Fruit fly (Drosophila melanogaster): Measurements from ENCODE around the gene CG15024.

Gene CG15024

dm6 chr3L:4494603-4495002 is 31.0 kb upstream of the CG15024 start:
- no peak for TF ChIP-seq Hr96 (GFP tag; optimal IDR thresholded peaks at IDR 0.05)
- no peak for TF ChIP-seq CG12768 (GFP tag; optimal IDR thresholded peaks at IDR 0.05)
- no peak for TF ChIP-seq CG1620 (GFP tag; optimal IDR thresholded peaks at IDR 0.05)
- TF ChIP-seq Clk (GFP tag; optimal IDR thresholded peaks at IDR 0.05): no peak
- no peak for TF ChIP-seq pad (GFP tag; optimal IDR thresholded peaks at IDR 0.05)
- no peak for TF ChIP-seq Crg-1 (GFP tag; optimal IDR thresholded peaks at IDR 0.05)
- no peak for TF ChIP-seq CG14711 (tag; optimal IDR thresholded peaks at IDR 0.05)
- TF ChIP-seq toe (GFP tag; optimal IDR thresholded peaks at IDR 0.05): no peak
- TF ChIP-seq cic (GFP tag; optimal IDR thresholded peaks at IDR 0.05): no peak

DNA sequence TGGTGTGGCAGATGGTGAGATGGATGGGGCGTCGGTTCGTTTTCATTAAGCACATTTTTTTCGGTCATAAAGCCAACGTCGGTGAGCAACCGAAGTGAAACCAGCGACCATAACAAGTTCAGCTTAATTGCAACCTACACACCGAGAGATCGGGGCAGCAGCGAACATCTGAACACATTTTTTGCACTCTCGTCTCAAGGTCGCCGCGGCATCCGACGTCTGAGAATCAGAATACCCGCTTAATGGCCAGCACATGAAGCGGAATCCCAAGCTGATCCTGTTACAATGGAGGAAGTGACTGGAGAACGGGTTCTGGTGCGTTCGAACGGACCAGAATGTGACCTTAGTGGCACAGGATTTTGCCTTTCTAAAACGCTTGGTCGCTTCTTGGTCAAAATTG is 30.0 kb upstream of the CG15024 start:
- TF ChIP-seq CG5204 (GFP tag; optimal IDR thresholded peaks at IDR 0.05) (no peak), toe (GFP tag; optimal IDR thresholded peaks at IDR 0.05) (no peak), Clk (GFP tag; optimal IDR thresholded peaks at IDR 0.05) (no peak), cnc (optimal IDR thresholded peaks at IDR 0.05) (no peak), Crg-1 (GFP tag; optimal IDR thresholded peaks at IDR 0.05) (no peak), cic (GFP tag; optimal IDR thresholded peaks at IDR 0.05) (no peak)

- no peak for TF ChIP-seq kay (GFP tag; ENCODE audit: borderline replicate concordance)
- no peak for TF ChIP-seq bab1 (GFP tag; optimal IDR thresholded peaks at IDR 0.05)
- no peak for TF ChIP-seq CG5204 (GFP tag; optimal IDR thresholded peaks at IDR 0.05)
- no peak for TF ChIP-seq CG7101 (tag; optimal IDR thresholded peaks at IDR 0.05)
- TF ChIP-seq toe (GFP tag; optimal IDR thresholded peaks at IDR 0.05): no peak
- no peak for TF ChIP-seq tj (GFP tag; optimal IDR thresholded peaks at IDR 0.05)
- TF ChIP-seq cnc (optimal IDR thresholded peaks at IDR 0.05): no peak
- no peak for TF ChIP-seq Hr96 (GFP tag; optimal IDR thresholded peaks at IDR 0.05)
- TF ChIP-seq cic (GFP tag; optimal IDR thresholded peaks at IDR 0.05): no peak
- no peak for TF ChIP-seq pad (GFP tag; optimal IDR thresholded peaks at IDR 0.05)
- TF ChIP-seq CG12768 (GFP tag; optimal IDR thresholded peaks at IDR 0.05): no peak
- no peak for TF ChIP-seq CG14711 (tag; optimal IDR thresholded peaks at IDR 0.05)
- TF ChIP-seq Crg-1 (GFP tag; optimal IDR thresholded peaks at IDR 0.05): no peak
- TF ChIP-seq Clk (GFP tag; optimal IDR thresholded peaks at IDR 0.05): no peak
- no peak for TF ChIP-seq CG1620 (GFP tag; optimal IDR thresholded peaks at IDR 0.05)
- TF ChIP-seq CG11617 (GFP tag; optimal IDR thresholded peaks at IDR 0.05): no peak
- no peak for TF ChIP-seq CG7045 (GFP tag; optimal IDR thresholded peaks at IDR 0.05)
- TF ChIP-seq Mnt (GFP tag; optimal IDR thresholded peaks at IDR 0.05): no peak
- TF ChIP-seq CG33017 (tag; optimal IDR thresholded peaks at IDR 0.05): no peak
Observed at dm6 chr3L:4490702-4491243, 27.1 kb upstream of the CG15024 start, which contains the start of gene CG13722. TSS of gene CG13722 (minus strand) at chr3L:4490963.

- TF ChIP-seq Hr96 (GFP tag; optimal IDR thresholded peaks at IDR 0.05) (no peak), CG7045 (GFP tag; optimal IDR thresholded peaks at IDR 0.05) (no peak), bab1 (GFP tag; optimal IDR thresholded peaks at IDR 0.05) (no peak), CG1620 (GFP tag; optimal IDR thresholded peaks at IDR 0.05) (no peak), toe (GFP tag; optimal IDR thresholded peaks at IDR 0.05) (no peak), tj (GFP tag; optimal IDR thresholded peaks at IDR 0.05) (no peak), CG7101 (tag; optimal IDR thresholded peaks at IDR 0.05) (no peak), CG11617 (GFP tag; optimal IDR thresholded peaks at IDR 0.05) (no peak), Clk (GFP tag; optimal IDR thresholded peaks at IDR 0.05) (no peak), CG12768 (GFP tag; optimal IDR thresholded peaks at IDR 0.05) (no peak), ovo (GFP tag; optimal IDR thresholded peaks at IDR 0.05) (no peak), cic (GFP tag; optimal IDR thresholded peaks at IDR 0.05) (no peak), pad (GFP tag; optimal IDR thresholded peaks at IDR 0.05) (no peak), CG14711 (tag; optimal IDR thresholded peaks at IDR 0.05) (no peak), CG33017 (tag; optimal IDR thresholded peaks at IDR 0.05) (no peak), CG5204 (GFP tag; optimal IDR thresholded peaks at IDR 0.05) (no peak), kay (GFP tag; ENCODE audit: borderline replicate concordance) (no peak), Mnt (GFP tag; optimal IDR thresholded peaks at IDR 0.05) (no peak), Crg-1 (GFP tag; optimal IDR thresholded peaks at IDR 0.05) (no peak)
Observed at dm6 chr3L:4489490-4489889, 25.9 kb upstream of the CG15024 start.

- TF ChIP-seq CG7045 (GFP tag; optimal IDR thresholded peaks at IDR 0.05): no peak
- TF ChIP-seq Mnt (GFP tag; optimal IDR thresholded peaks at IDR 0.05): no peak
- TF ChIP-seq bab1 (GFP tag; optimal IDR thresholded peaks at IDR 0.05): no peak
- no peak for TF ChIP-seq Hr96 (GFP tag; optimal IDR thresholded peaks at IDR 0.05)
- TF ChIP-seq CG11617 (GFP tag; optimal IDR thresholded peaks at IDR 0.05): no peak
- TF ChIP-seq tj (GFP tag; optimal IDR thresholded peaks at IDR 0.05): no peak
- no peak for TF ChIP-seq cic (GFP tag; optimal IDR thresholded peaks at IDR 0.05)
- TF ChIP-seq cnc (optimal IDR thresholded peaks at IDR 0.05): no peak
- no peak for TF ChIP-seq CG1620 (GFP tag; optimal IDR thresholded peaks at IDR 0.05)
- no peak for TF ChIP-seq toe (GFP tag; optimal IDR thresholded peaks at IDR 0.05)
- no peak for TF ChIP-seq CG33017 (tag; optimal IDR thresholded peaks at IDR 0.05)
- no peak for TF ChIP-seq CG5204 (GFP tag; optimal IDR thresholded peaks at IDR 0.05)
Observed at dm6 chr3L:4484623-4485022, 21.0 kb upstream of the CG15024 start.

DNA sequence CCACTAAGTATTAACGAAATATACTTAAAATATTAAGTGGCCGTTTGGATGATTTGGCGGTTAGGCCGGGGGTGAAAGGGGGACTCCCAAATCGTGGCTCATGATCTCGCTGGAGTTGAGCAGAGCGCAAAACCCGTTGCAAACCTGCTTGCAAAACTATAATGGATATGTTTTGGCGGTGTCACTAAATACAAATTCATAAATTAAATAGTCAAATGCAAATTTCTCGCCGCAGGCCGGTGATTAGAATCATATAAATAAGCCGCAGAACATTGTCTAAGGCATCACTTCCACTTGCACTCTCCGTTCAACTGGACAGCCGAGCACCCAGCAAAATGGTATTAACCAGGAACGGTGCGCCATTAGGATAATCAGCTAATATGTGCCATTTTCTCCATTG is 18.9 kb upstream of the CG15024 start, which contains the start of gene CG11350:
Gene CG11350, plus strand, starts transcription at position 301 of the 400 bp plus-strand sequence.
- TF ChIP-seq cnc (optimal IDR thresholded peaks at IDR 0.05) (no peak), Hr96 (GFP tag; optimal IDR thresholded peaks at IDR 0.05) (no peak), CG12768 (GFP tag; optimal IDR thresholded peaks at IDR 0.05) (no peak), bab1 (GFP tag; optimal IDR thresholded peaks at IDR 0.05) (no peak), CG1620 (GFP tag; optimal IDR thresholded peaks at IDR 0.05) (no peak), Crg-1 (GFP tag; optimal IDR thresholded peaks at IDR 0.05) (no peak), toe (GFP tag; optimal IDR thresholded peaks at IDR 0.05) (no peak), CG33017 (tag; optimal IDR thresholded peaks at IDR 0.05) (no peak), Clk (GFP tag; optimal IDR thresholded peaks at IDR 0.05) (no peak), CG7045 (GFP tag; optimal IDR thresholded peaks at IDR 0.05) (no peak)
